Worm (Caenorhabditis elegans): ENCODE measurements around the gene ncx-5.
A peak's percentile ranks its signal among the peaks of the same experiment; 100 is the strongest.

ncx-5 gene

ce11 chrV:10466607-10467092, 23.2 kb downstream of the ncx-5 start (continued):
- peak; percentile 91 for TF ChIP-seq fkh-10 (GFP tag; optimal IDR thresholded peaks at IDR 0.05)
- TF ChIP-seq nhr-111 (GFP tag; optimal IDR thresholded peaks at IDR 0.05) = no peak
- 0 out of 2 replicates have a peak, but pooled peaks have one; percentile 68 for TF ChIP-seq Y75B8A.6 (GFP tag; IDR thresholded peaks at IDR 0.05)
- TF ChIP-seq nhr-102 (tag; optimal IDR thresholded peaks at IDR 0.05) = peak; percentile 78
- TF ChIP-seq ceh-62 (tag; optimal IDR thresholded peaks at IDR 0.05) = no peak
- peak; percentile 6 for TF ChIP-seq pqm-1 (tag; optimal IDR thresholded peaks at IDR 0.05)
- peak; percentile 27 for TF ChIP-seq unc-39 (tag; optimal IDR thresholded peaks at IDR 0.05)
- peak; percentile 84 for TF ChIP-seq T26A8.4 (GFP tag; IDR thresholded peaks at IDR 0.05)
- TF ChIP-seq mep-1 (tag; optimal IDR thresholded peaks at IDR 0.05) = peak; percentile 96
- peak; percentile 68 for TF ChIP-seq dpl-1 (GFP tag; optimal IDR thresholded peaks at IDR 0.05)
- TF ChIP-seq nhr-237 (tag; optimal IDR thresholded peaks at IDR 0.05) = peak; percentile 25
- no peak for TF ChIP-seq set-16 (GFP tag; IDR thresholded peaks at IDR 0.05)
- peak; percentile 89 to 95 for TF ChIP-seq lsy-2 (tag; optimal IDR thresholded peaks at IDR 0.05)
- TF ChIP-seq ZK546.5 (tag; optimal IDR thresholded peaks at IDR 0.05) = peak in 1 of 2 experiments; percentile 41
- peak; percentile 61; the same call in 1 of the 2 replicates for TF ChIP-seq lin-29 (GFP tag; IDR thresholded peaks at IDR 0.05)
- peak; percentile 60; the same call in 1 of the 2 replicates for TF ChIP-seq vab-7 (GFP tag; IDR thresholded peaks at IDR 0.05)
- peak; percentile 89 for TF ChIP-seq nhr-10 (tag; optimal IDR thresholded peaks at IDR 0.05)
- TF ChIP-seq dmd-8 (GFP tag; IDR thresholded peaks at IDR 0.05) = 0 out of 2 replicates have a peak, but pooled peaks have one; percentile 39
- TF ChIP-seq mdt-29 (GFP tag; IDR thresholded peaks at IDR 0.05) = peak; percentile 77
- no peak for TF ChIP-seq R02D3.7 (tag; optimal IDR thresholded peaks at IDR 0.05)
- no peak for TF ChIP-seq lin-39 (tag; optimal IDR thresholded peaks at IDR 0.05)
- no peak for TF ChIP-seq snpc-4 (tag; optimal IDR thresholded peaks at IDR 0.05)
- TF ChIP-seq lin-13 (GFP tag; optimal IDR thresholded peaks at IDR 0.05) = peak; percentile 90
- no peak for TF ChIP-seq lir-3 (tag; optimal IDR thresholded peaks at IDR 0.05)
- peak; percentile 14 for TF ChIP-seq egl-27 (tag; optimal IDR thresholded peaks at IDR 0.05)
- TF ChIP-seq zfp-2 (tag; optimal IDR thresholded peaks at IDR 0.05) = peak; percentile 2
- no peak for TF ChIP-seq aly-2 (tag; optimal IDR thresholded peaks at IDR 0.05)
- TF ChIP-seq ceh-28 (tag; optimal IDR thresholded peaks at IDR 0.05) = peak; percentile 46
- peak; percentile 91 for TF ChIP-seq rbr-2 (tag; optimal IDR thresholded peaks at IDR 0.05)
- TF ChIP-seq zag-1 (tag; optimal IDR thresholded peaks at IDR 0.05) = no peak

ce11 chrV:10465478-10465877, 24.4 kb downstream of the ncx-5 start:
- TF ChIP-seq skn-1 (tag; optimal IDR thresholded peaks at IDR 0.05) (no peak), attf-4 (tag; optimal IDR thresholded peaks at IDR 0.05) (no peak), nhr-48 (tag; optimal IDR thresholded peaks at IDR 0.05) (peak; percentile 0), saeg-2 (GFP tag; IDR thresholded peaks at IDR 0.05) (no peak), aha-1 (tag) (peak; percentile 85), egl-43 (GFP tag; IDR thresholded peaks at IDR 0.05) (no peak), nhr-76 (tag; optimal IDR thresholded peaks at IDR 0.05) (no peak), duxl-1 (tag; optimal IDR thresholded peaks at IDR 0.05; ENCODE audit: poor library complexity) (no peak), unc-130 (GFP tag; optimal IDR thresholded peaks at IDR 0.05) (no peak), mep-1 (tag; optimal IDR thresholded peaks at IDR 0.05) (no peak), pha-4 (GFP tag; IDR thresholded peaks at IDR 0.05) (no peak), pha-4 (tag; optimal IDR thresholded peaks at IDR 0.05) (no peak), lin-38 (GFP tag; IDR thresholded peaks at IDR 0.05) (no peak), ceh-44 (GFP tag; IDR thresholded peaks at IDR 0.05) (no peak), hlh-30 (tag; optimal IDR thresholded peaks at IDR 0.05; ENCODE audit: insufficient read depth) (no peak), nhr-41 (GFP tag; IDR thresholded peaks at IDR 0.05) (no peak), dmd-9 (GFP tag; IDR thresholded peaks at IDR 0.05) (no peak)

Data from whole organism, L4 larva.